Worm (Caenorhabditis elegans) whole organism, mixed stage, embryonic: ENCODE measurements around the gene fbxc-53.

Experiments used
- blmp-1 ChIP-seq: fragments of 150-350 bp; optimal IDR thresholded peaks from 2 replicates; lab custom pipeline; 2014; ENCODE audit warnings: missing biosample characterization, missing genetic modification characterization
- elt-3 ChIP-seq: fragments of 150-350 bp; optimal IDR thresholded peaks from 2 replicates; lab custom pipeline; 2014; ENCODE audit warnings: missing biosample characterization, missing genetic modification characterization
- mep-1 ChIP-seq: fragments of 150-350 bp; optimal IDR thresholded peaks from 2 replicates; lab custom pipeline; 2017; ENCODE audit warnings: missing biosample characterization, missing genetic modification reagents, missing genetic modification characterization, inconsistent platforms
- nhr-76 ChIP-seq: sonication (generic microtip); optimal IDR thresholded peaks from 2 replicates; lab custom pipeline; 2017; ENCODE audit warnings: missing biosample characterization, missing genetic modification characterization
- snpc-4 ChIP-seq: fragments of 150-350 bp; optimal IDR thresholded peaks from 2 replicates; lab custom pipeline; 2014; ENCODE audit warnings: missing biosample characterization, missing genetic modification characterization
- tbx-8 ChIP-seq: fragments of 200-800 bp; sonication (Bioruptor generic); optimal IDR thresholded peaks from 2 replicates; lab custom pipeline; 2018; ENCODE audit warnings: mild to moderate bottlenecking, missing genetic modification characterization, moderate library complexity, missing compliant biosample characterization
- unc-39 ChIP-seq: fragments of 150-350 bp; optimal IDR thresholded peaks from 2 replicates; lab custom pipeline; 2014; ENCODE audit warnings: missing biosample characterization, missing genetic modification characterization

ce11 chrII:3759010-3759409 lies 47.9 kb downstream of the fbxc-53 start, which contains the start of gene T24E12.12:
- TF ChIP-seq blmp-1 (tag; lab: Kevin White, UChicago) (no peak), tbx-8 (GFP tag; lab: Kevin White, UChicago) (no peak), snpc-4 (tag; lab: Kevin White, UChicago) (no peak), mep-1 (tag; lab: Kevin White, UChicago) (no peak), elt-3 (tag; lab: Kevin White, UChicago) (no peak), unc-39 (tag; lab: Kevin White, UChicago) (no peak), nhr-76 (tag; lab: Kevin White, UChicago) (no peak)
